Fruit fly (Drosophila melanogaster) whole organism, embryonic: ENCODE results near the gene Sap30.

Experiments
- CG15514 ChIP-seq: fragments of 200-800 bp; sonication (Bioruptor generic); optimal IDR thresholded peaks from 3 replicates; lab custom pipeline; 2017; ENCODE audit warnings: missing biosample characterization, missing genetic modification characterization, mild to moderate bottlenecking, moderate library complexity, missing genetic modification reagents
- Doc2 ChIP-seq: fragments of 200-800 bp; sonication (Bioruptor generic); IDR thresholded peaks from 2 replicates; pipeline ENCODE4 v1.3.6; 2022; ENCODE audit warnings: missing biosample characterization, missing genetic modification characterization

- TF ChIP-seq Doc2 (GFP tag; lab: Robert Waterston, UW) = no peak
- TF ChIP-seq CG15514 (GFP tag; lab: Kevin White, UChicago) = no peak
These were observed 21.3 kb upstream of the Sap30 start for dm6 chrX:16765809-16766208.
